Worm (Caenorhabditis elegans): Measurements from ENCODE around the gene ZC513.3.
A peak's percentile ranks its signal among the peaks of the same experiment; 100 is the strongest.

Gene ZC513.3

ce11 chrV:8024752-8025151, 22.1 kb upstream of the ZC513.3 start, which contains the start of gene F43H9.3:
TSS of gene F43H9.3 (minus strand) at chrV:8024940.
- TF ChIP-seq ceh-43 (GFP tag; optimal IDR thresholded peaks at IDR 0.05) (no peak), lsy-2 (tag; optimal IDR thresholded peaks at IDR 0.05) (peak; percentile 85)

- TF ChIP-seq M03D4.4 (tag; optimal IDR thresholded peaks at IDR 0.05) (no peak), tbx-8 (GFP tag; optimal IDR thresholded peaks at IDR 0.05) (no peak)
Observed at ce11 chrV:8025259-8025658, 21.5 kb upstream of the ZC513.3 start.

- TF ChIP-seq hlh-1 (tag; optimal IDR thresholded peaks at IDR 0.05) (no peak), blmp-1 (tag; optimal IDR thresholded peaks at IDR 0.05) (no peak), ztf-11 (tag; optimal IDR thresholded peaks at IDR 0.05) (no peak), tbx-8 (GFP tag; optimal IDR thresholded peaks at IDR 0.05) (no peak), elt-3 (tag; optimal IDR thresholded peaks at IDR 0.05) (no peak), mab-5 (tag; optimal IDR thresholded peaks at IDR 0.05) (no peak), unc-39 (tag; optimal IDR thresholded peaks at IDR 0.05) (no peak), sptf-1 (tag; optimal IDR thresholded peaks at IDR 0.05) (no peak), mep-1 (tag; optimal IDR thresholded peaks at IDR 0.05) (no peak), unc-62 (GFP tag; optimal IDR thresholded peaks at IDR 0.05) (no peak), ham-2 (GFP tag; optimal IDR thresholded peaks at IDR 0.05) (no peak), elt-1 (tag; optimal IDR thresholded peaks at IDR 0.05; ENCODE audit: borderline replicate concordance, insufficient read depth) (no peak), ceh-39 (tag; optimal IDR thresholded peaks at IDR 0.05) (no peak)
Observed at ce11 chrV:8026343-8026742, 20.5 kb upstream of the ZC513.3 start, which contains the start of gene F43H9.4. TSS of gene F43H9.4 (plus strand) at chrV:8026708.

ce11 chrV:8027429-8028142, 19.2 kb upstream of the ZC513.3 start:
- TF ChIP-seq sptf-1 (tag; optimal IDR thresholded peaks at IDR 0.05) (no peak), drap-1 (GFP tag; optimal IDR thresholded peaks at IDR 0.05) (no peak), nhr-2 (tag; optimal IDR thresholded peaks at IDR 0.05) (no peak), bed-3 (GFP tag; optimal IDR thresholded peaks at IDR 0.05) (no peak), blmp-1 (tag; optimal IDR thresholded peaks at IDR 0.05) (no peak), ceh-83 (GFP tag; optimal IDR thresholded peaks at IDR 0.05) (no peak), elt-3 (tag; optimal IDR thresholded peaks at IDR 0.05) (no peak), snpc-4 (tag; optimal IDR thresholded peaks at IDR 0.05) (no peak), nhr-28 (tag; optimal IDR thresholded peaks at IDR 0.05) (no peak), unc-120 (tag; optimal IDR thresholded peaks at IDR 0.05; ENCODE audit: poor library complexity, severe bottlenecking) (no peak), ham-2 (GFP tag; optimal IDR thresholded peaks at IDR 0.05) (no peak)

- TF ChIP-seq ces-1 (GFP tag; optimal IDR thresholded peaks at IDR 0.05) (no peak), zip-8 (tag; optimal IDR thresholded peaks at IDR 0.05) (no peak), unc-62 (GFP tag; optimal IDR thresholded peaks at IDR 0.05) (no peak), lsy-2 (tag; optimal IDR thresholded peaks at IDR 0.05) (no peak), hlh-1 (tag; optimal IDR thresholded peaks at IDR 0.05) (no peak), ceh-83 (GFP tag; optimal IDR thresholded peaks at IDR 0.05) (no peak), mep-1 (tag; optimal IDR thresholded peaks at IDR 0.05) (no peak), tbx-8 (GFP tag; optimal IDR thresholded peaks at IDR 0.05) (no peak), mab-5 (tag; optimal IDR thresholded peaks at IDR 0.05) (no peak), ham-2 (GFP tag; optimal IDR thresholded peaks at IDR 0.05) (no peak), ztf-11 (tag; optimal IDR thresholded peaks at IDR 0.05) (no peak), flh-1 (GFP tag; optimal IDR thresholded peaks at IDR 0.05) (no peak), nhr-2 (tag; optimal IDR thresholded peaks at IDR 0.05) (no peak), mls-2 (tag; optimal IDR thresholded peaks at IDR 0.05) (no peak), lin-13 (tag; optimal IDR thresholded peaks at IDR 0.05) (no peak), sem-2 (GFP tag; optimal IDR thresholded peaks at IDR 0.05) (no peak), nhr-28 (tag; optimal IDR thresholded peaks at IDR 0.05) (no peak), elt-3 (tag; optimal IDR thresholded peaks at IDR 0.05) (no peak)
Observed at ce11 chrV:8028825-8029489, 17.8 kb upstream of the ZC513.3 start, which contains the start of gene oma-2. TSS of gene oma-2 (plus strand) at chrV:8029439.

All from whole organism, mixed stage, embryonic.